Worm (Caenorhabditis elegans) whole organism, L2 larva: ENCODE measurements around the gene ver-1.

Experiments used
- C34F6.9 ChIP-seq: fragments of 150-350 bp; optimal IDR thresholded peaks from 2 replicates; lab custom pipeline; 2014; ENCODE audit warnings: missing biosample characterization, missing genetic modification characterization
- F13H6.1 ChIP-seq: sonication (generic microtip); optimal IDR thresholded peaks from 2 replicates; lab custom pipeline; 2016; ENCODE audit warnings: missing genetic modification characterization, missing compliant biosample characterization
- ZK546.5 ChIP-seq: sonication (generic microtip); optimal IDR thresholded peaks from 2 replicates; lab custom pipeline; 2017; ENCODE audit warnings: missing biosample characterization, missing genetic modification characterization
- ama-1 ChIP-seq: fragments of 150-350 bp; optimal IDR thresholded peaks from 2 replicates; lab custom pipeline; 2018; ENCODE audit warnings: inconsistent platforms
- blmp-1 ChIP-seq: sonication (generic microtip); optimal IDR thresholded peaks from 2 replicates; lab custom pipeline; 2017; ENCODE audit warnings: missing genetic modification characterization, mild to moderate bottlenecking, missing compliant biosample characterization, antibody characterized with exemption, moderate library complexity; ENCODE audit not compliant: insufficient read depth
- ceh-16 ChIP-seq: fragments of 150-350 bp; optimal IDR thresholded peaks from 2 replicates; lab custom pipeline; 2014; ENCODE audit warnings: missing biosample characterization, missing genetic modification characterization
- ceh-82 ChIP-seq: fragments of 150-350 bp; optimal IDR thresholded peaks from 2 replicates; lab custom pipeline; 2014; ENCODE audit warnings: missing biosample characterization, missing genetic modification characterization
- crh-2 ChIP-seq: sonication (generic microtip); optimal IDR thresholded peaks from 2 replicates; lab custom pipeline; 2017; ENCODE audit warnings: missing biosample characterization, missing genetic modification characterization
- egl-27 ChIP-seq: sonication (generic microtip); optimal IDR thresholded peaks from 3 replicates; lab custom pipeline; 2017; ENCODE audit warnings: missing biosample characterization, missing genetic modification reagents, missing genetic modification characterization
- elt-1 ChIP-seq: fragments of 150-350 bp; optimal IDR thresholded peaks from 2 replicates; lab custom pipeline; 2014; ENCODE audit warnings: missing biosample characterization, missing genetic modification characterization
- elt-3 ChIP-seq: sonication (generic microtip); optimal IDR thresholded peaks from 2 replicates; lab custom pipeline; 2017; ENCODE audit warnings: missing biosample characterization, missing genetic modification characterization
- fos-1 ChIP-seq: fragments of 150-350 bp; optimal IDR thresholded peaks from 2 replicates; lab custom pipeline; 2014; ENCODE audit warnings: missing biosample characterization, missing genetic modification characterization
- gmeb-1 ChIP-seq: fragments of 150-350 bp; optimal IDR thresholded peaks from 2 replicates; lab custom pipeline; 2014; ENCODE audit warnings: missing biosample characterization, missing genetic modification characterization
- lin-11 ChIP-seq: fragments of 150-350 bp; sonication (generic microtip); optimal IDR thresholded peaks from 2 replicates; lab custom pipeline; 2014; ENCODE audit warnings: missing biosample characterization, missing genetic modification characterization, inconsistent platforms, mixed read lengths
- lin-13 ChIP-seq: fragments of 150-350 bp; optimal IDR thresholded peaks from 2 replicates; lab custom pipeline; 2014; ENCODE audit warnings: missing biosample characterization, missing genetic modification reagents, missing genetic modification characterization
- lin-39 ChIP-seq: fragments of 150-350 bp; optimal IDR thresholded peaks from 2 replicates; lab custom pipeline; 2014; ENCODE audit warnings: missing biosample characterization, missing genetic modification reagents, missing genetic modification characterization
- lsy-2 ChIP-seq, 2 experiments: fragments of 150-350 bp in 1 of 2; sonication (generic microtip) in 1 of 2; optimal IDR thresholded peaks; 2 replicates each; lab custom pipeline; 2014 to 2017; ENCODE audit warnings: missing biosample characterization in 2 of 2, missing genetic modification characterization in 2 of 2
- nhr-10 ChIP-seq: sonication (generic microtip); optimal IDR thresholded peaks from 2 replicates; lab custom pipeline; 2017; ENCODE audit warnings: missing biosample characterization, missing genetic modification characterization
- nhr-11 ChIP-seq: fragments of 150-350 bp; optimal IDR thresholded peaks from 2 replicates; lab custom pipeline; 2014; ENCODE audit warnings: missing biosample characterization, missing genetic modification characterization
- nhr-12 ChIP-seq: fragments of 150-350 bp; optimal IDR thresholded peaks from 2 replicates; lab custom pipeline; 2014; ENCODE audit warnings: missing biosample characterization, missing genetic modification characterization
- nhr-23 ChIP-seq: fragments of 150-350 bp; optimal IDR thresholded peaks from 2 replicates; lab custom pipeline; 2014; ENCODE audit warnings: missing biosample characterization, missing genetic modification reagents, missing genetic modification characterization
- nhr-237 ChIP-seq: fragments of 150-350 bp; optimal IDR thresholded peaks from 2 replicates; lab custom pipeline; 2014; ENCODE audit warnings: missing biosample characterization, missing genetic modification characterization
- nhr-77 ChIP-seq: fragments of 150-350 bp; optimal IDR thresholded peaks from 2 replicates; lab custom pipeline; 2014; ENCODE audit warnings: missing biosample characterization, missing genetic modification characterization
- sem-4 ChIP-seq: fragments of 150-350 bp; optimal IDR thresholded peaks from 2 replicates; lab custom pipeline; 2014; ENCODE audit warnings: missing biosample characterization, missing genetic modification reagents, missing genetic modification characterization
- sma-3 ChIP-seq: sonication (generic microtip); optimal IDR thresholded peaks from 2 replicates; lab custom pipeline; 2016; ENCODE audit warnings: missing genetic modification reagents, missing genetic modification characterization, missing compliant biosample characterization
- sma-9 ChIP-seq, 2 experiments: fragments of 150-350 bp in 1 of 2; sonication (generic microtip) in 1 of 2; optimal IDR thresholded peaks; 2 replicates each; lab custom pipeline; 2014 to 2016; ENCODE audit warnings: missing genetic modification characterization in 2 of 2, mild to moderate bottlenecking in 1 of 2, missing biosample characterization in 1 of 2, missing compliant biosample characterization in 1 of 2, missing genetic modification reagents in 1 of 2, moderate library complexity in 1 of 2
- snpc-4 ChIP-seq: fragments of 150-350 bp; optimal IDR thresholded peaks from 2 replicates; lab custom pipeline; 2014; ENCODE audit warnings: missing biosample characterization, missing genetic modification characterization
- unc-55 ChIP-seq: fragments of 150-350 bp; sonication (generic microtip); optimal IDR thresholded peaks from 3 replicates; lab custom pipeline; 2014; ENCODE audit warnings: missing biosample characterization, missing genetic modification reagents, missing genetic modification characterization
- unc-62 ChIP-seq: fragments of 150-350 bp; optimal IDR thresholded peaks from 2 replicates; lab custom pipeline; 2014; ENCODE audit warnings: missing biosample characterization, missing genetic modification reagents, missing genetic modification characterization
- zag-1 ChIP-seq: fragments of 150-350 bp; optimal IDR thresholded peaks from 2 replicates; lab custom pipeline; 2014; ENCODE audit warnings: missing biosample characterization, missing genetic modification characterization
- ztf-1 ChIP-seq: fragments of 200-800 bp; sonication (Bioruptor generic); conservative IDR thresholded peaks from 2 replicates; pipeline ENCODE4 v1.3.6; 2022; ENCODE audit warnings: missing genetic modification characterization, missing compliant biosample characterization
- ztf-4 ChIP-seq: fragments of 150-350 bp; optimal IDR thresholded peaks from 2 replicates; lab custom pipeline; 2014; ENCODE audit warnings: missing biosample characterization, missing genetic modification characterization

ver-1 gene

ce11 chrIII:156645-157044, at the start of gene ver-1, which contains the start of gene zig-13:
TSS of gene ver-1 (plus strand) at chrIII:156824.
TSS of gene zig-13 (minus strand) at chrIII:156745.
- TF ChIP-seq lsy-2 (tag; optimal IDR thresholded peaks at IDR 0.05; lab: Kevin White, UChicago) (no peak), elt-3 (tag; lab: Kevin White, UChicago) (no peak), lin-39 (tag; lab: Kevin White, UChicago) (no peak), nhr-77 (tag; lab: Kevin White, UChicago) (no peak), F13H6.1 (tag; lab: Kevin White, UChicago) (no peak), crh-2 (tag; lab: Kevin White, UChicago) (no peak), nhr-11 (tag; lab: Kevin White, UChicago) (no peak), blmp-1 (no peak)

DNA sequence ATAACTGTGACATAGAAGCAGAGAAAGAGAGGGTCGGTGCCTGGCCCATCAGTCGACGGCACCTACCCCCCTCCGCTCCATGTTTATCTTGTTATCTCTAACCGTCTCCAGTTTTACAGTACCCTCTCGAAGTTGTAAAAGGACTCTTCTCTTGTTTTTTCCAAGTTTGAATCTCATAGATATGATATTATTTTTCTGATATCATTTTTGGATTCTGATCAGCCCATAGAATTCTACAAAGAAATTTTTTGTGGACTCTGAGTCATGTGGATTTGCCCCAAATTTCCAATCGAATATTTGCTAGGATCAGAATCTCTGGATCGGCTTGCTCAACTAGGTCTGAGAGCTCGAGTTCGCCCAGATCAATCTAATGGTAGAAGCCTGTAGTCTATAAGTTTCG, 42.0 kb upstream of the ver-1 start, which contains the start of gene C29F9.6:
TSS of gene C29F9.6 (plus strand) at position 301 of the 400 bp plus-strand sequence.
- TF ChIP-seq nhr-77 (tag; lab: Kevin White, UChicago) (no peak), ZK546.5 (no peak), egl-27 (no peak), elt-1 (tag; lab: Kevin White, UChicago) (no peak), nhr-10 (tag; lab: Kevin White, UChicago) (no peak), ceh-82 (tag; lab: Kevin White, UChicago) (no peak), lin-11 (tag; lab: Kevin White, UChicago) (no peak), sma-9 (GFP tag; optimal IDR thresholded peaks at IDR 0.05; lab: Kevin White, UChicago) (no peak), sma-9 (tag; optimal IDR thresholded peaks at IDR 0.05; lab: Kevin White, UChicago) (no peak), lsy-2 (tag; optimal IDR thresholded peaks at IDR 0.05; lab: Kevin White, UChicago) (no peak), nhr-237 (tag; lab: Kevin White, UChicago) (no peak), unc-62 (GFP tag; lab: Kevin White, UChicago) (no peak), sma-3 (GFP tag; lab: Kevin White, UChicago) (no peak), ztf-1 (GFP tag; lab: Robert Waterston, UW) (no peak), C34F6.9 (tag; lab: Kevin White, UChicago) (no peak), ceh-16 (tag; lab: Kevin White, UChicago) (no peak), ztf-4 (tag; lab: Kevin White, UChicago) (no peak), gmeb-1 (tag; lab: Kevin White, UChicago) (no peak), lin-13 (no peak)

DNA sequence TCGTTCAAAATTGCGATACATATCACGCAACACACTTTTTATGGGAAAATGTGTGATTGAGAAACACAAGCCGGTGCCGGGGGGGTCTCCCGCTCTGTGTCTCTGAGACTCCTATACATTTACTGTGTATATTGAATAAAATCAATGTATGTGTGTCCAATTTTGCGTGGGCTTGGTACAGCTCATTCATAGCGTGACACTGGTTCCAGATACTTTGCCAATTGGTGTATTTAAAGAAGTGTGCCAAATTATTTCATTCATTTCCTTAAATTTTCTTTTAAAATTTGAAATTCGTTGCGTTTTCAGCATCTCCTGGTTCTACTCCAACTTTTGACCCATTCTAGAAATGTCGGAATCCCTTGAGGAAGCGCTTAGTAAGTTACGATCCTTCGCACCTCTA, 39.4 kb upstream of the ver-1 start, which contains the start of gene C29F9.5:
TSS of gene C29F9.5 (plus strand) at position 301 of the 400 bp plus-strand sequence.
- no peak for TF ChIP-seq blmp-1
- no peak for TF ChIP-seq nhr-77 (tag; lab: Kevin White, UChicago)
- TF ChIP-seq crh-2 (tag; lab: Kevin White, UChicago): no peak
- TF ChIP-seq nhr-10 (tag; lab: Kevin White, UChicago): no peak
- no peak for TF ChIP-seq ceh-82 (tag; lab: Kevin White, UChicago)
- no peak for TF ChIP-seq ama-1 (lab: Kevin White, UChicago)
- TF ChIP-seq snpc-4 (tag; lab: Kevin White, UChicago): no peak
- no peak for TF ChIP-seq zag-1
- no peak for TF ChIP-seq unc-55 (GFP tag; lab: Kevin White, UChicago)
- TF ChIP-seq unc-62 (GFP tag; lab: Kevin White, UChicago): no peak
- TF ChIP-seq nhr-23 (tag; lab: Kevin White, UChicago): no peak
- TF ChIP-seq lsy-2 (tag; optimal IDR thresholded peaks at IDR 0.05; lab: Kevin White, UChicago): no peak

- TF ChIP-seq lin-39 (tag; lab: Kevin White, UChicago) (no peak), blmp-1 (no peak), nhr-12 (tag; lab: Kevin White, UChicago) (no peak), ztf-4 (tag; lab: Kevin White, UChicago) (no peak), fos-1 (no peak), C34F6.9 (tag; lab: Kevin White, UChicago) (no peak), elt-3 (tag; lab: Kevin White, UChicago) (no peak), ZK546.5 (no peak), unc-62 (GFP tag; lab: Kevin White, UChicago) (no peak), lin-13 (no peak), sem-4 (no peak), elt-1 (tag; lab: Kevin White, UChicago) (no peak)
Measured at ce11 chrIII:117857-118256, 38.8 kb upstream of the ver-1 start.

ce11 chrIII:120199-120598, 36.4 kb upstream of the ver-1 start, which contains the start of gene pals-24:
TSS of gene pals-24 (plus strand) at chrIII:120435.
- TF ChIP-seq fos-1 (peak; percentile 84), crh-2 (tag; lab: Kevin White, UChicago) (peak; percentile 16), ama-1 (lab: Kevin White, UChicago) (no peak), F13H6.1 (tag; lab: Kevin White, UChicago) (peak; percentile 8), ztf-4 (tag; lab: Kevin White, UChicago) (no peak), ceh-82 (tag; lab: Kevin White, UChicago) (no peak), gmeb-1 (tag; lab: Kevin White, UChicago) (peak; percentile 26), sma-9 (GFP tag; optimal IDR thresholded peaks at IDR 0.05; lab: Kevin White, UChicago) (peak; percentile 8), sma-9 (tag; optimal IDR thresholded peaks at IDR 0.05; lab: Kevin White, UChicago) (no peak)
